Worm (Caenorhabditis elegans) whole organism, L2 larva: ENCODE data around the gene fbxa-192.

Source experiments
- C34F6.9 ChIP-seq: fragments of 150-350 bp; optimal IDR thresholded peaks from 2 replicates; lab custom pipeline; 2014; ENCODE audit warnings: missing biosample characterization, missing genetic modification characterization
- F13H6.1 ChIP-seq: sonication (generic microtip); optimal IDR thresholded peaks from 2 replicates; lab custom pipeline; 2016; ENCODE audit warnings: missing genetic modification characterization, missing compliant biosample characterization
- R02D3.7 ChIP-seq: fragments of 150-350 bp; optimal IDR thresholded peaks from 2 replicates; lab custom pipeline; 2014; ENCODE audit warnings: missing biosample characterization, missing genetic modification characterization
- Y55F3AM.14 ChIP-seq: fragments of 200-800 bp; sonication (Bioruptor generic); optimal IDR thresholded peaks from 2 replicates; lab custom pipeline; 2018; ENCODE audit warnings: mild to moderate bottlenecking, missing genetic modification characterization, missing compliant biosample characterization
- ZK546.5 ChIP-seq: sonication (generic microtip); optimal IDR thresholded peaks from 2 replicates; lab custom pipeline; 2017; ENCODE audit warnings: missing biosample characterization, missing genetic modification characterization
- alr-1 ChIP-seq: fragments of 150-350 bp; optimal IDR thresholded peaks from 2 replicates; lab custom pipeline; 2014; ENCODE audit warnings: missing biosample characterization, missing genetic modification characterization
- aly-2 ChIP-seq: fragments of 150-350 bp; optimal IDR thresholded peaks from 2 replicates; lab custom pipeline; 2014; ENCODE audit warnings: missing biosample characterization, missing genetic modification characterization
- ama-1 ChIP-seq: fragments of 150-350 bp; optimal IDR thresholded peaks from 2 replicates; lab custom pipeline; 2018; ENCODE audit warnings: inconsistent platforms
- blmp-1 ChIP-seq: sonication (generic microtip); optimal IDR thresholded peaks from 2 replicates; lab custom pipeline; 2017; ENCODE audit warnings: missing genetic modification characterization, mild to moderate bottlenecking, missing compliant biosample characterization, antibody characterized with exemption, moderate library complexity; ENCODE audit not compliant: insufficient read depth
- crh-2 ChIP-seq: sonication (generic microtip); optimal IDR thresholded peaks from 2 replicates; lab custom pipeline; 2017; ENCODE audit warnings: missing biosample characterization, missing genetic modification characterization
- elt-3 ChIP-seq: sonication (generic microtip); optimal IDR thresholded peaks from 2 replicates; lab custom pipeline; 2017; ENCODE audit warnings: missing biosample characterization, missing genetic modification characterization
- fos-1 ChIP-seq: fragments of 150-350 bp; optimal IDR thresholded peaks from 2 replicates; lab custom pipeline; 2014; ENCODE audit warnings: missing biosample characterization, missing genetic modification characterization
- lin-11 ChIP-seq: fragments of 150-350 bp; sonication (generic microtip); optimal IDR thresholded peaks from 2 replicates; lab custom pipeline; 2014; ENCODE audit warnings: missing biosample characterization, missing genetic modification characterization, inconsistent platforms, mixed read lengths
- lin-39 ChIP-seq: fragments of 150-350 bp; optimal IDR thresholded peaks from 2 replicates; lab custom pipeline; 2014; ENCODE audit warnings: missing biosample characterization, missing genetic modification reagents, missing genetic modification characterization
- lsy-2 ChIP-seq, 2 experiments: fragments of 150-350 bp in 1 of 2; sonication (generic microtip) in 1 of 2; optimal IDR thresholded peaks; 2 replicates each; lab custom pipeline; 2014 to 2017; ENCODE audit warnings: missing biosample characterization in 2 of 2, missing genetic modification characterization in 2 of 2
- mdl-1 ChIP-seq, 2 experiments: fragments of 150-350 bp in 1 of 2; sonication (generic microtip) in 1 of 2; optimal IDR thresholded peaks; 2 replicates each; lab custom pipeline; 2017; ENCODE audit warnings: missing biosample characterization in 2 of 2, missing genetic modification characterization in 2 of 2
- nhr-10 ChIP-seq: sonication (generic microtip); optimal IDR thresholded peaks from 2 replicates; lab custom pipeline; 2017; ENCODE audit warnings: missing biosample characterization, missing genetic modification characterization
- nhr-12 ChIP-seq: fragments of 150-350 bp; optimal IDR thresholded peaks from 2 replicates; lab custom pipeline; 2014; ENCODE audit warnings: missing biosample characterization, missing genetic modification characterization
- nhr-129 ChIP-seq: fragments of 150-350 bp; optimal IDR thresholded peaks from 2 replicates; lab custom pipeline; 2014; ENCODE audit warnings: missing biosample characterization, missing genetic modification characterization
- nhr-21 ChIP-seq: fragments of 150-350 bp; optimal IDR thresholded peaks from 2 replicates; lab custom pipeline; 2014; ENCODE audit warnings: missing biosample characterization, missing genetic modification characterization
- nhr-23 ChIP-seq: fragments of 150-350 bp; optimal IDR thresholded peaks from 2 replicates; lab custom pipeline; 2014; ENCODE audit warnings: missing biosample characterization, missing genetic modification reagents, missing genetic modification characterization
- nhr-237 ChIP-seq: fragments of 150-350 bp; optimal IDR thresholded peaks from 2 replicates; lab custom pipeline; 2014; ENCODE audit warnings: missing biosample characterization, missing genetic modification characterization
- nhr-25 ChIP-seq: fragments of 150-350 bp; sonication (generic microtip); optimal IDR thresholded peaks from 3 replicates; lab custom pipeline; 2014; ENCODE audit warnings: missing biosample characterization, missing genetic modification characterization
- nhr-6 ChIP-seq: fragments of 150-350 bp; optimal IDR thresholded peaks from 2 replicates; lab custom pipeline; 2014; ENCODE audit warnings: missing biosample characterization, missing genetic modification characterization
- nhr-77 ChIP-seq: fragments of 150-350 bp; optimal IDR thresholded peaks from 2 replicates; lab custom pipeline; 2014; ENCODE audit warnings: missing biosample characterization, missing genetic modification characterization
- peb-1 ChIP-seq: fragments of 150-350 bp; optimal IDR thresholded peaks from 2 replicates; lab custom pipeline; 2014; ENCODE audit warnings: missing biosample characterization, missing genetic modification characterization
- sem-4 ChIP-seq: fragments of 150-350 bp; optimal IDR thresholded peaks from 2 replicates; lab custom pipeline; 2014; ENCODE audit warnings: missing biosample characterization, missing genetic modification reagents, missing genetic modification characterization
- skn-1 ChIP-seq: sonication (generic microtip); optimal IDR thresholded peaks from 2 replicates; lab custom pipeline; 2017; ENCODE audit warnings: missing biosample characterization, missing genetic modification characterization
- sma-3 ChIP-seq: sonication (generic microtip); optimal IDR thresholded peaks from 2 replicates; lab custom pipeline; 2016; ENCODE audit warnings: missing genetic modification reagents, missing genetic modification characterization, missing compliant biosample characterization
- sma-9 ChIP-seq, 2 experiments: fragments of 150-350 bp in 1 of 2; sonication (generic microtip) in 1 of 2; optimal IDR thresholded peaks; 2 replicates each; lab custom pipeline; 2014 to 2016; ENCODE audit warnings: missing genetic modification characterization in 2 of 2, mild to moderate bottlenecking in 1 of 2, missing biosample characterization in 1 of 2, missing compliant biosample characterization in 1 of 2, missing genetic modification reagents in 1 of 2, moderate library complexity in 1 of 2
- snpc-4 ChIP-seq: fragments of 150-350 bp; optimal IDR thresholded peaks from 2 replicates; lab custom pipeline; 2014; ENCODE audit warnings: missing biosample characterization, missing genetic modification characterization
- unc-39 ChIP-seq: fragments of 150-350 bp; optimal IDR thresholded peaks from 2 replicates; lab custom pipeline; 2014; ENCODE audit warnings: missing biosample characterization, missing genetic modification characterization
- unc-55 ChIP-seq: fragments of 150-350 bp; sonication (generic microtip); optimal IDR thresholded peaks from 3 replicates; lab custom pipeline; 2014; ENCODE audit warnings: missing biosample characterization, missing genetic modification reagents, missing genetic modification characterization
- ztf-1 ChIP-seq: fragments of 200-800 bp; sonication (Bioruptor generic); conservative IDR thresholded peaks from 2 replicates; pipeline ENCODE4 v1.3.6; 2022; ENCODE audit warnings: missing genetic modification characterization, missing compliant biosample characterization

fbxa-192 gene

ce11 chrV:17694260-17694659 is 43.9 kb upstream of the fbxa-192 start:
- TF ChIP-seq fos-1 (tag; lab: Kevin White, UChicago) = peak; percentile 25
- no peak for TF ChIP-seq lin-11 (tag; lab: Kevin White, UChicago)

ce11 chrV:17690922-17691321 is 40.6 kb upstream of the fbxa-192 start, which contains the start of gene F59A1.13:
Gene F59A1.13, minus strand, starts transcription at chrV:17691022.
- TF ChIP-seq nhr-21 (tag; lab: Kevin White, UChicago) (no peak), R02D3.7 (tag; lab: Kevin White, UChicago) (no peak), nhr-6 (no peak), crh-2 (tag; lab: Kevin White, UChicago) (no peak), Y55F3AM.14 (GFP tag; lab: Kevin White, UChicago) (no peak), sma-9 (GFP tag; optimal IDR thresholded peaks at IDR 0.05; lab: Kevin White, UChicago) (no peak), sma-9 (tag; optimal IDR thresholded peaks at IDR 0.05; lab: Kevin White, UChicago) (no peak), elt-3 (tag; lab: Kevin White, UChicago) (no peak), lsy-2 (tag; optimal IDR thresholded peaks at IDR 0.05; lab: Kevin White, UChicago) (no peak), nhr-237 (no peak), blmp-1 (no peak), unc-39 (no peak), peb-1 (tag; lab: Kevin White, UChicago) (no peak), aly-2 (tag; lab: Kevin White, UChicago) (no peak), sma-3 (no peak)

ce11 chrV:17686852-17687251 is 36.5 kb upstream of the fbxa-192 start, which contains the start of gene F59A1.18:
Gene F59A1.18, minus strand, starts transcription at chrV:17686952.
- TF ChIP-seq unc-55 (GFP tag; lab: Kevin White, UChicago) = no peak
- no peak for TF ChIP-seq elt-3 (tag; lab: Kevin White, UChicago)
- no peak for TF ChIP-seq nhr-12 (tag; lab: Kevin White, UChicago)
- no peak for TF ChIP-seq lin-39 (tag; lab: Kevin White, UChicago)
- TF ChIP-seq sem-4 (tag; lab: Kevin White, UChicago) = no peak
- TF ChIP-seq nhr-6 = no peak
- TF ChIP-seq fos-1 (tag; lab: Kevin White, UChicago) = no peak
- no peak for TF ChIP-seq alr-1
- no peak for TF ChIP-seq ama-1 (lab: Kevin White, UChicago)
- TF ChIP-seq, all 48 proteins: peak for 0

- TF ChIP-seq skn-1 (tag; lab: Kevin White, UChicago) = no peak
- no peak for TF ChIP-seq sem-4 (tag; lab: Kevin White, UChicago)
- TF ChIP-seq aly-2 (tag; lab: Kevin White, UChicago) = no peak
- no peak for TF ChIP-seq nhr-129 (tag; lab: Kevin White, UChicago)
- no peak for TF ChIP-seq C34F6.9 (tag; lab: Kevin White, UChicago)
- no peak for TF ChIP-seq ama-1 (lab: Kevin White, UChicago)
- no peak for TF ChIP-seq ZK546.5 (tag; lab: Kevin White, UChicago)
- TF ChIP-seq snpc-4 (tag; lab: Kevin White, UChicago) = no peak
- TF ChIP-seq mdl-1 (tag; optimal IDR thresholded peaks at IDR 0.05; lab: Kevin White, UChicago) = no peak
Measured at ce11 chrV:17684857-17685256, 34.5 kb upstream of the fbxa-192 start, which contains the start of the genes F59A1.16 and F59A1.6. Gene F59A1.16, minus strand, starts transcription at chrV:17684957. Gene F59A1.6, plus strand, starts transcription at chrV:17685141.

- TF ChIP-seq lsy-2 (tag; optimal IDR thresholded peaks at IDR 0.05; lab: Kevin White, UChicago) = no peak
- TF ChIP-seq mdl-1 (tag; optimal IDR thresholded peaks at IDR 0.05; lab: Kevin White, UChicago) = no peak
- TF ChIP-seq ztf-1 (GFP tag; lab: Robert Waterston, UW) = no peak
- TF ChIP-seq nhr-23 (tag; lab: Kevin White, UChicago) = no peak
- no peak for TF ChIP-seq aly-2 (tag; lab: Kevin White, UChicago)
- no peak for TF ChIP-seq sma-9 (GFP tag; optimal IDR thresholded peaks at IDR 0.05; lab: Kevin White, UChicago)
- no peak for TF ChIP-seq sma-9 (tag; optimal IDR thresholded peaks at IDR 0.05; lab: Kevin White, UChicago)
- no peak for TF ChIP-seq sem-4 (tag; lab: Kevin White, UChicago)
- TF ChIP-seq ZK546.5 (tag; lab: Kevin White, UChicago) = no peak
Measured at ce11 chrV:17683763-17684162, 33.4 kb upstream of the fbxa-192 start, which contains the start of gene F59A1.15. Gene F59A1.15, minus strand, starts transcription at chrV:17683863.

ce11 chrV:17683290-17683689 is 33.0 kb upstream of the fbxa-192 start:
- TF ChIP-seq nhr-77 (no peak), F13H6.1 (tag; lab: Kevin White, UChicago) (no peak), nhr-21 (tag; lab: Kevin White, UChicago) (no peak), sma-3 (no peak), nhr-25 (tag; lab: Kevin White, UChicago) (no peak), crh-2 (tag; lab: Kevin White, UChicago) (no peak), alr-1 (no peak), lin-39 (tag; lab: Kevin White, UChicago) (no peak), unc-55 (GFP tag; lab: Kevin White, UChicago) (no peak), mdl-1 (tag; optimal IDR thresholded peaks at IDR 0.05; lab: Kevin White, UChicago) (no peak), unc-39 (no peak), R02D3.7 (tag; lab: Kevin White, UChicago) (no peak), elt-3 (tag; lab: Kevin White, UChicago) (no peak), nhr-10 (tag; lab: Kevin White, UChicago) (no peak), nhr-6 (no peak)
